Worm (Caenorhabditis elegans) whole organism, early embryonic: ENCODE measurements around the gene C31B8.16.
"Not testable (repeated sequence)": the region's sequence is repeated elsewhere in the genome, so short reads cannot be mapped to it uniquely, and the experiment has no call there.

Experiments used
- B0310.2 ChIP-seq: sonication (generic microtip); optimal IDR thresholded peaks from 2 replicates; lab custom pipeline; 2016; ENCODE audit warnings: mild to moderate bottlenecking, missing genetic modification characterization, missing compliant biosample characterization
- F13C5.2 ChIP-seq: sonication (generic microtip); optimal IDR thresholded peaks from 2 replicates; lab custom pipeline; 2017; ENCODE audit warnings: mild to moderate bottlenecking, missing genetic modification characterization, inconsistent platforms, missing compliant biosample characterization
- aly-1 ChIP-seq: sonication (generic microtip); optimal IDR thresholded peaks from 2 replicates; lab custom pipeline; 2016; ENCODE audit warnings: missing genetic modification characterization, missing compliant biosample characterization
- ama-1 ChIP-seq: fragments of 150-350 bp; optimal IDR thresholded peaks from 2 replicates; lab custom pipeline; 2014
- ceh-13 ChIP-seq: fragments of 200-800 bp; sonication (Bioruptor generic); optimal IDR thresholded peaks from 2 replicates; lab custom pipeline; 2018; ENCODE audit warnings: mild to moderate bottlenecking, missing genetic modification characterization, missing compliant biosample characterization
- ceh-36 ChIP-seq: sonication (generic microtip); optimal IDR thresholded peaks from 2 replicates; lab custom pipeline; 2016; ENCODE audit warnings: missing genetic modification characterization, inconsistent platforms, missing compliant biosample characterization
- ets-7 ChIP-seq: sonication (generic microtip); optimal IDR thresholded peaks from 2 replicates; lab custom pipeline; 2016; ENCODE audit warnings: missing genotype, missing genetic modification characterization, missing compliant biosample characterization
- flt-1 ChIP-seq: fragments of 200-800 bp; sonication (Bioruptor generic); IDR thresholded peaks from 2 replicates; pipeline ENCODE4 v1.3.6; 2022; ENCODE audit warnings: missing genetic modification characterization, missing compliant biosample characterization
- hmbx-1 ChIP-seq: sonication (generic microtip); optimal IDR thresholded peaks from 2 replicates; lab custom pipeline; 2016; ENCODE audit warnings: mild to moderate bottlenecking, missing genetic modification characterization, missing compliant biosample characterization
- hmg-4 ChIP-seq: fragments of 200-800 bp; sonication (Bioruptor generic); optimal IDR thresholded peaks from 2 replicates; lab custom pipeline; 2018; ENCODE audit warnings: mild to moderate bottlenecking, missing genetic modification characterization, missing compliant biosample characterization
- hnd-1 ChIP-seq: sonication (generic microtip); optimal IDR thresholded peaks from 2 replicates; lab custom pipeline; 2016; ENCODE audit warnings: missing genetic modification characterization, missing compliant biosample characterization
- pes-1 ChIP-seq: fragments of 200-800 bp; sonication (Bioruptor generic); IDR thresholded peaks from 2 replicates; pipeline ENCODE4 v1.3.6; 2022; ENCODE audit warnings: missing genetic modification reagents, missing genetic modification characterization, missing compliant biosample characterization
- scrt-1 ChIP-seq: fragments of 200-800 bp; sonication (Bioruptor generic); IDR thresholded peaks from 2 replicates; pipeline ENCODE4 v1.3.6; 2022; ENCODE audit warnings: missing genetic modification characterization, missing compliant biosample characterization
- sea-1 ChIP-seq: fragments of 200-800 bp; sonication (Bioruptor generic); conservative IDR thresholded peaks from 2 replicates; pipeline ENCODE4 v1.3.6; 2022; ENCODE audit warnings: missing genetic modification characterization, missing compliant biosample characterization
- tbx-11 ChIP-seq: fragments of 200-800 bp; sonication (Bioruptor generic); IDR thresholded peaks from 2 replicates; pipeline ENCODE4 v1.3.6; 2022; ENCODE audit warnings: missing genetic modification characterization, missing compliant biosample characterization
- tbx-37 ChIP-seq: fragments of 200-800 bp; sonication (Bioruptor generic); conservative IDR thresholded peaks from 2 replicates; pipeline ENCODE4 v1.3.6; 2022; ENCODE audit warnings: missing genetic modification reagents, missing genetic modification characterization, missing compliant biosample characterization
- tra-4 ChIP-seq: sonication (generic microtip); optimal IDR thresholded peaks from 2 replicates; lab custom pipeline; 2017; ENCODE audit warnings: missing genetic modification characterization, missing compliant biosample characterization

The C31B8.16 gene

ce11 chrV:2942247-2942646 is 12.4 kb downstream of the C31B8.16 start:
- TF ChIP-seq flt-1 (GFP tag; lab: Robert Waterston, UW) (no peak), hnd-1 (tag; lab: Kevin White, UChicago) (no peak), ceh-13 (GFP tag; lab: Kevin White, UChicago) (no peak), tra-4 (no peak), hmg-4 (GFP tag; lab: Kevin White, UChicago) (no peak), scrt-1 (GFP tag; lab: Robert Waterston, UW) (no peak), ama-1 (lab: Kevin White, UChicago) (no peak), B0310.2 (tag; lab: Kevin White, UChicago) (no peak)

- TF ChIP-seq ama-1 (lab: Kevin White, UChicago) (no peak), hmg-4 (GFP tag; lab: Kevin White, UChicago) (no peak), hmbx-1 (no peak), ets-7 (no peak), aly-1 (tag; lab: Kevin White, UChicago) (no peak)
These were observed 14.0 kb downstream of the C31B8.16 start, which contains the start of gene srw-137 for ce11 chrV:2943859-2944258. Gene srw-137 (minus strand): TSS chrV:2943959.

DNA sequence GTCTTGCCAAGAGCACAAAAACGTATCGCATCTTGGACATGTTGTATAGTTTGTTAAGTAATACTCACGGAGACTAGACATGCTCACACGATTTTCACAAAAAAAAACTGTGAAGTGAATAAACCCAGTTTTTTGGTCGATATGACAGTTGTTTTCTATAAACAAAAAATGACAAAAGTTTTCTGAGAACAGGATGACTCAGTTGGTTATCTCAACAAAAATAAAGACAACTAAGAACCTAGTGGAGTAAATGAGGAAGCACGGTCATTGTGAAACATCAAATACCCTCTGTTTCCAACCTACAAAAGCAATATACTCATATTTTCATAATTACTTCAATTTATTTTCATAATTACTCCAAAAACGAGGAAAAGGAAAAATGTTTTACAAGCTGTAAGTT is 15.7 kb downstream of the C31B8.16 start, which contains the start of gene srh-87:
srh-87 (minus strand) TSS at position 101 of the 400 bp plus-strand sequence.
- TF ChIP-seq hmbx-1 (no peak), hmg-4 (GFP tag; lab: Kevin White, UChicago) (no peak), hnd-1 (tag; lab: Kevin White, UChicago) (no peak)

- not testable (repeated sequence) for TF ChIP-seq hnd-1 (tag; lab: Kevin White, UChicago); B0310.2 (tag; lab: Kevin White, UChicago); tbx-11 (GFP tag; lab: Robert Waterston, UW)
These were observed 22.2 kb downstream of the C31B8.16 start, which contains the start of gene srw-122 for ce11 chrV:2952102-2952501. Gene srw-122 (minus strand): TSS chrV:2952202.

DNA sequence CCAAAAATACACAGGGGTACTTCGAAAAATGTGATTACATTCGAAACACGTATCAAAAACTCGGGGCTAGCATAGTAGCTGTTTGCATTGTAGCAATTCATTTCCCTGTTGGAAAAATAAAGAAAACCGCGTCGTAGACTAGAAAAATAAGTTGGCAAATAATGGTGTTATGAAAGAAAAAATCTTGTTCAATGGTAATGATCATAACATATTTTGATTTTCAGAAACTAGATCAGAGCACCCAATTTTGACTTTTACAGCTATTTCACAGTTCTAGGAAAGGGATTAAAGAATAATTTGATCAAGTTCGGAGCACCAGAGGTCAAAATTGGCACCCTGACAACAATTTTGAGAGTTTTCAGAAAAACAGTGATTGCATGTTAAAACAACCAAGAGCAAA is 25.5 kb downstream of the C31B8.16 start, which contains the start of gene srh-248:
srh-248 (minus strand) TSS at position 101 of the 400 bp plus-strand sequence.
- TF ChIP-seq hmbx-1; sea-1; tbx-37 (GFP tag; lab: Robert Waterston, UW): not testable (repeated sequence)

ce11 chrV:2958202-2958601 is 28.3 kb downstream of the C31B8.16 start, which contains the start of gene srw-142:
Gene srw-142 (minus strand): TSS chrV:2958302.
- TF ChIP-seq ceh-36 (tag; lab: Kevin White, UChicago): no peak
- no peak for TF ChIP-seq tra-4
- TF ChIP-seq aly-1 (tag; lab: Kevin White, UChicago): no peak
- TF ChIP-seq B0310.2 (tag; lab: Kevin White, UChicago): no peak
- no peak for TF ChIP-seq ceh-13 (GFP tag; lab: Kevin White, UChicago)
- TF ChIP-seq scrt-1 (GFP tag; lab: Robert Waterston, UW): no peak
- TF ChIP-seq tbx-11 (GFP tag; lab: Robert Waterston, UW): no peak
- no peak for TF ChIP-seq ets-7
- TF ChIP-seq hmg-4 (GFP tag; lab: Kevin White, UChicago): no peak
- TF ChIP-seq hmbx-1: no peak
- no peak for TF ChIP-seq flt-1 (GFP tag; lab: Robert Waterston, UW)
- TF ChIP-seq pes-1 (GFP tag; lab: Robert Waterston, UW): no peak
- TF ChIP-seq sea-1: no peak
- no peak for TF ChIP-seq F13C5.2 (tag; lab: Kevin White, UChicago)
- TF ChIP-seq ama-1 (lab: Kevin White, UChicago): no peak
- TF ChIP-seq hnd-1 (tag; lab: Kevin White, UChicago): no peak
- no peak for TF ChIP-seq tbx-37 (GFP tag; lab: Robert Waterston, UW)

DNA sequence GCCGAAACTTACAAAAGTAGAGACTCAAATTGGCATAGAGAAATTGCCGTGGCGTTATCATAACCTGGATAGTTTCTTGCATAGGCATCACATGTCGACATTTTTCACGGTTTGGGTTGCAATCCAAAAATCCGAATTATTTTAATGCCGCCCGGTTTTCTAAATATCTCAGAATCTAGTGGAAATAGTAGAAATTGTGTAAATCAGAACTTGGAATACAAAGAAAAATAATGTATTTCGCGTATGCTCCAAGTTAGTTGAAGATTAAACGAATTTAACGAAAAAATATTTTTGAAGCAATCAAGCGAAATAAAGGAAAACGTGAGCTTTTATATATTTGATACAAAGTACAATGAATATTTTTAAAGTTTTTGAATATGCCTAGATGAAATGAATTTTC is 31.0 kb downstream of the C31B8.16 start, which contains the start of gene srw-144:
srw-144 (minus strand) TSS at position 101 of the 400 bp plus-strand sequence.
- TF ChIP-seq sea-1 (no peak), hnd-1 (tag; lab: Kevin White, UChicago) (no peak), F13C5.2 (tag; lab: Kevin White, UChicago) (no peak), tra-4 (no peak), flt-1 (GFP tag; lab: Robert Waterston, UW) (no peak), ets-7 (no peak), ceh-13 (GFP tag; lab: Kevin White, UChicago) (no peak)

DNA sequence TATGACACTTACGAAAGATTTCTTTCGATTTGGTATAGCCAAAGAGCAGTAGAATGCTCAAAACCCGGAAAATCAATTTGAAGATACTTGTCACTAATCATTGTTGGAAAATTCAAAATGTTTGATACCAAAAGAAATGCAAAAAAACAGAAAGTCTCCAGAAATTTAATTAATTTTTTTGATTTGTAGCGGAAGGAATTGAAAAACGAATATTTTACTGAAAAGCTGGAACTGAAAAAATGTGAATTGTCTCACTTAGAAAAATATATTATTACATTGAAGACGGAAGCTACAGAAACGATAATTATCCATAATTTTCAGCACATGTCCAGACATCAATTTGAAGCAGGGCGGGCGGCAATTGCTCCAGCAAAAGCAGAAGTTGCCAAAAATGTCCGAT is 33.1 kb downstream of the C31B8.16 start, which contains the start of gene srw-138:
srw-138 (minus strand) TSS at position 101 of the 400 bp plus-strand sequence.
- TF ChIP-seq ceh-13 (GFP tag; lab: Kevin White, UChicago) (no peak), tbx-37 (GFP tag; lab: Robert Waterston, UW) (no peak), F13C5.2 (tag; lab: Kevin White, UChicago) (no peak), ets-7 (no peak), hmbx-1 (no peak), aly-1 (tag; lab: Kevin White, UChicago) (no peak), hmg-4 (GFP tag; lab: Kevin White, UChicago) (no peak), ceh-36 (tag; lab: Kevin White, UChicago) (no peak), flt-1 (GFP tag; lab: Robert Waterston, UW) (no peak), sea-1 (no peak), tbx-11 (GFP tag; lab: Robert Waterston, UW) (no peak), tra-4 (no peak), ama-1 (lab: Kevin White, UChicago) (no peak), B0310.2 (tag; lab: Kevin White, UChicago) (no peak), hnd-1 (tag; lab: Kevin White, UChicago) (no peak), pes-1 (GFP tag; lab: Robert Waterston, UW) (no peak), scrt-1 (GFP tag; lab: Robert Waterston, UW) (no peak)
